Worm (Caenorhabditis elegans) whole organism, young adult: ENCODE data around the gene npp-9.

Experiments
- F23B12.7 ChIP-seq: sonication (generic microtip); optimal IDR thresholded peaks from 2 replicates; lab custom pipeline; 2017; ENCODE audit warnings: missing genetic modification characterization, mild to moderate bottlenecking, missing compliant biosample characterization, antibody characterized with exemption, moderate library complexity; ENCODE audit not compliant: insufficient read depth
- F37B4.10 ChIP-seq: fragments of 200-800 bp; sonication (Bioruptor generic); IDR thresholded peaks from 2 replicates; pipeline ENCODE4 v1.3.6; 2022; ENCODE audit warnings: missing genetic modification characterization, missing compliant biosample characterization
- F49E8.2 ChIP-seq: sonication (generic microtip); optimal IDR thresholded peaks from 3 replicates; lab custom pipeline; 2017; ENCODE audit warnings: missing genetic modification characterization, mild to moderate bottlenecking, missing compliant biosample characterization, antibody characterized with exemption, moderate library complexity; ENCODE audit not compliant: insufficient read depth
- F52B5.7 ChIP-seq: sonication (generic microtip); optimal IDR thresholded peaks from 2 replicates; lab custom pipeline; 2016; ENCODE audit warnings: mild to moderate bottlenecking, missing genetic modification characterization, missing compliant biosample characterization
- F55B11.4 ChIP-seq: sonication (generic microtip); optimal IDR thresholded peaks from 2 replicates; lab custom pipeline; 2016; ENCODE audit warnings: missing compliant biosample characterization, missing genetic modification characterization, borderline replicate concordance; ENCODE audit not compliant: insufficient read depth
- K12H6.12 ChIP-seq: fragments of 200-800 bp; sonication (Bioruptor generic); optimal IDR thresholded peaks from 2 replicates; lab custom pipeline; 2018; ENCODE audit warnings: mild to moderate bottlenecking, missing genetic modification characterization, missing compliant biosample characterization
- T26A5.8 ChIP-seq: sonication (generic microtip); optimal IDR thresholded peaks from 2 replicates; lab custom pipeline; 2016; ENCODE audit warnings: missing genetic modification characterization, missing compliant biosample characterization
- Y56A3A.18 ChIP-seq: fragments of 200-800 bp; sonication (Bioruptor generic); IDR thresholded peaks from 2 replicates; pipeline ENCODE4 v1.3.6; 2022; ENCODE audit warnings: missing genetic modification reagents, missing genetic modification characterization, missing compliant biosample characterization
- Y95B8A.8 ChIP-seq: fragments of 200-800 bp; sonication (Bioruptor generic); IDR thresholded peaks from 2 replicates; pipeline ENCODE4 v1.3.6; 2022; ENCODE audit warnings: missing genetic modification reagents, missing genetic modification characterization, missing compliant biosample characterization
- ZK185.1 ChIP-seq: sonication (generic microtip); optimal IDR thresholded peaks from 2 replicates; lab custom pipeline; 2016; ENCODE audit warnings: mild to moderate bottlenecking, missing genetic modification characterization, missing compliant biosample characterization; ENCODE audit not compliant: poor library complexity, severe bottlenecking
- atf-7 ChIP-seq: sonication (generic microtip); optimal IDR thresholded peaks from 2 replicates; lab custom pipeline; 2017; ENCODE audit warnings: mild to moderate bottlenecking, missing genetic modification characterization, missing compliant biosample characterization
- athp-1 ChIP-seq: sonication (generic microtip); optimal IDR thresholded peaks from 2 replicates; lab custom pipeline; 2017; ENCODE audit warnings: mild to moderate bottlenecking, missing genetic modification characterization, missing compliant biosample characterization
- attf-3 ChIP-seq: fragments of 200-800 bp; sonication (Bioruptor generic); conservative IDR thresholded peaks from 2 replicates; pipeline ENCODE4 v1.3.6; 2022; ENCODE audit warnings: missing genetic modification reagents, missing genetic modification characterization, missing compliant biosample characterization
- ccch-3 ChIP-seq: fragments of 200-800 bp; sonication (Bioruptor generic); optimal IDR thresholded peaks from 2 replicates; lab custom pipeline; 2018; ENCODE audit warnings: mild to moderate bottlenecking, missing genetic modification characterization, missing compliant biosample characterization
- cebp-1 ChIP-seq, 2 experiments: fragments of 200-800 bp in 1 of 2; sonication (Bioruptor generic) in 1 of 2; sonication (generic microtip) in 1 of 2; IDR thresholded peaks in 1 of 2; optimal IDR thresholded peaks in 1 of 2; 2 replicates each; pipeline versions ENCODE4 v1.3.6 to Lab custom; 2017 to 2022; ENCODE audit warnings: missing compliant biosample characterization in 2 of 2, missing genetic modification characterization in 2 of 2, mild to moderate bottlenecking in 1 of 2, missing genetic modification reagents in 1 of 2, moderate library complexity in 1 of 2
- cebp-2 ChIP-seq: fragments of 200-800 bp; sonication (Bioruptor generic); IDR thresholded peaks from 2 replicates; pipeline ENCODE4 v1.3.6; 2022; ENCODE audit warnings: missing genetic modification characterization, missing compliant biosample characterization
- ceh-40 ChIP-seq: fragments of 200-800 bp; sonication (Bioruptor generic); IDR thresholded peaks from 2 replicates; pipeline ENCODE4 v1.3.6; 2022; ENCODE audit warnings: missing genetic modification characterization, missing compliant biosample characterization
- die-1 ChIP-seq: sonication (generic microtip); optimal IDR thresholded peaks from 2 replicates; lab custom pipeline; 2016; ENCODE audit warnings: missing genotype, mild to moderate bottlenecking, missing genetic modification characterization, missing compliant biosample characterization
- dox-1 ChIP-seq: fragments of 200-800 bp; sonication (Bioruptor generic); IDR thresholded peaks from 2 replicates; pipeline ENCODE4 v1.3.6; 2022; ENCODE audit warnings: missing genetic modification reagents, missing genetic modification characterization, missing compliant biosample characterization
- ets-4 ChIP-seq: fragments of 200-800 bp; sonication (Bioruptor generic); optimal IDR thresholded peaks from 2 replicates; lab custom pipeline; 2018; ENCODE audit warnings: mild to moderate bottlenecking, missing genetic modification characterization, missing compliant biosample characterization
- fkh-3 ChIP-seq: sonication (generic microtip); optimal IDR thresholded peaks from 2 replicates; lab custom pipeline; 2016; ENCODE audit warnings: mild to moderate bottlenecking, missing genetic modification characterization, missing compliant biosample characterization
- hmg-1.2 ChIP-seq: fragments of 200-800 bp; sonication (Bioruptor generic); IDR thresholded peaks from 2 replicates; pipeline ENCODE4 v1.3.6; 2022; ENCODE audit warnings: missing genetic modification reagents, missing genetic modification characterization, missing compliant biosample characterization
- hsf-1 ChIP-seq: fragments of 200-800 bp; sonication (Bioruptor generic); IDR thresholded peaks from 2 replicates; pipeline ENCODE4 v1.3.6; 2022; ENCODE audit warnings: missing genetic modification reagents, missing genetic modification characterization, missing compliant biosample characterization
- lag-1 ChIP-seq: fragments of 200-800 bp; sonication (Bioruptor generic); IDR thresholded peaks from 2 replicates; pipeline ENCODE4 v1.3.6; 2022; ENCODE audit warnings: missing genetic modification reagents, missing genetic modification characterization, missing compliant biosample characterization
- let-526 ChIP-seq: fragments of 200-800 bp; sonication (Bioruptor generic); IDR thresholded peaks from 2 replicates; pipeline ENCODE4 v1.3.6; 2022; ENCODE audit warnings: missing genetic modification reagents, missing genetic modification characterization, missing compliant biosample characterization
- lsy-27 ChIP-seq: sonication (generic microtip); optimal IDR thresholded peaks from 2 replicates; lab custom pipeline; 2017; ENCODE audit warnings: missing genetic modification characterization, mild to moderate bottlenecking, missing compliant biosample characterization, antibody characterized with exemption, missing genotype, borderline replicate concordance; ENCODE audit not compliant: insufficient read depth
- madf-10 ChIP-seq: sonication (generic microtip); optimal IDR thresholded peaks from 2 replicates; lab custom pipeline; 2016; ENCODE audit warnings: mild to moderate bottlenecking, missing genetic modification characterization, missing compliant biosample characterization
- madf-3 ChIP-seq: fragments of 200-800 bp; sonication (Bioruptor generic); IDR thresholded peaks from 2 replicates; pipeline ENCODE4 v1.3.6; 2022; ENCODE audit warnings: missing genetic modification reagents, missing genetic modification characterization, missing compliant biosample characterization
- madf-6 ChIP-seq: fragments of 200-800 bp; sonication (Bioruptor generic); IDR thresholded peaks from 2 replicates; pipeline ENCODE4 v1.3.6; 2022; ENCODE audit warnings: missing genetic modification reagents, missing genetic modification characterization, missing compliant biosample characterization
- mxl-1 ChIP-seq: sonication (generic microtip); optimal IDR thresholded peaks from 2 replicates; lab custom pipeline; 2016; ENCODE audit warnings: missing genetic modification characterization, missing compliant biosample characterization
- nfya-1 ChIP-seq: sonication (generic microtip); optimal IDR thresholded peaks from 2 replicates; lab custom pipeline; 2017; ENCODE audit warnings: antibody characterized with exemption, missing compliant biosample characterization, missing genetic modification characterization, borderline replicate concordance; ENCODE audit not compliant: insufficient read depth
- nfya-2 ChIP-seq: fragments of 200-800 bp; sonication (Bioruptor generic); IDR thresholded peaks from 2 replicates; pipeline ENCODE4 v1.3.6; 2022; ENCODE audit warnings: missing genetic modification reagents, missing genetic modification characterization, missing compliant biosample characterization
- nhr-27 ChIP-seq: fragments of 200-800 bp; sonication (Bioruptor generic); optimal IDR thresholded peaks from 2 replicates; lab custom pipeline; 2018; ENCODE audit warnings: mild to moderate bottlenecking, missing genetic modification characterization, moderate library complexity, missing compliant biosample characterization
- nhr-80 ChIP-seq: sonication (generic microtip); optimal IDR thresholded peaks from 2 replicates; lab custom pipeline; 2016; ENCODE audit warnings: missing genetic modification characterization, missing compliant biosample characterization
- nhr-90 ChIP-seq: sonication (generic microtip); optimal IDR thresholded peaks from 2 replicates; lab custom pipeline; 2016; ENCODE audit warnings: missing genotype, mild to moderate bottlenecking, missing genetic modification characterization, missing compliant biosample characterization
- pbrm-1 ChIP-seq: fragments of 200-800 bp; sonication (Bioruptor generic); IDR thresholded peaks from 2 replicates; pipeline ENCODE4 v1.3.6; 2022; ENCODE audit warnings: missing genetic modification reagents, missing genetic modification characterization, missing compliant biosample characterization
- pha-4 ChIP-seq: fragments of 150-350 bp; sonication (generic microtip); optimal IDR thresholded peaks from 2 replicates; lab custom pipeline; 2014; ENCODE audit warnings: missing biosample characterization, missing genetic modification reagents, missing genetic modification characterization
- rcor-1 ChIP-seq: fragments of 200-800 bp; sonication (Bioruptor generic); IDR thresholded peaks from 2 replicates; pipeline ENCODE4 v1.3.6; 2022; ENCODE audit warnings: missing genetic modification reagents, missing genetic modification characterization, missing compliant biosample characterization
- snpc-1.3 ChIP-seq: sonication (generic microtip); optimal IDR thresholded peaks from 2 replicates; lab custom pipeline; 2017; ENCODE audit warnings: missing genetic modification characterization, mild to moderate bottlenecking, missing compliant biosample characterization, antibody characterized with exemption, moderate library complexity, missing genotype, missing genetic modification reagents; ENCODE audit not compliant: insufficient read depth
- somi-1 ChIP-seq: fragments of 200-800 bp; sonication (Bioruptor generic); optimal IDR thresholded peaks from 2 replicates; lab custom pipeline; 2018; ENCODE audit warnings: mild to moderate bottlenecking, missing genetic modification characterization, missing compliant biosample characterization
- tbx-9 ChIP-seq: sonication (generic microtip); optimal IDR thresholded peaks from 2 replicates; lab custom pipeline; 2016; ENCODE audit warnings: borderline replicate concordance, missing genetic modification characterization, inconsistent platforms, missing compliant biosample characterization
- tlf-1 ChIP-seq: fragments of 200-800 bp; sonication (Bioruptor generic); optimal IDR thresholded peaks from 2 replicates; lab custom pipeline; 2018; ENCODE audit warnings: mild to moderate bottlenecking, missing genetic modification characterization, missing compliant biosample characterization
- unc-130 ChIP-seq: sonication (generic microtip); optimal IDR thresholded peaks from 2 replicates; lab custom pipeline; 2016; ENCODE audit warnings: missing genetic modification reagents, missing genetic modification characterization, missing compliant biosample characterization
- unc-62 ChIP-seq: fragments of 150-350 bp; optimal IDR thresholded peaks from 2 replicates; lab custom pipeline; 2014; ENCODE audit warnings: missing biosample characterization, missing genetic modification reagents, missing genetic modification characterization
- zfh-2 ChIP-seq: fragments of 200-800 bp; sonication (Bioruptor generic); conservative IDR thresholded peaks from 2 replicates; pipeline ENCODE4 v1.3.6; 2022; ENCODE audit warnings: missing genetic modification reagents, missing genetic modification characterization, missing compliant biosample characterization
- ztf-25 ChIP-seq: fragments of 200-800 bp; sonication (Bioruptor generic); IDR thresholded peaks from 2 replicates; pipeline ENCODE4 v1.3.6; 2022; ENCODE audit warnings: missing genetic modification reagents, missing genetic modification characterization, missing compliant biosample characterization
- ztf-26 ChIP-seq: sonication (generic microtip); optimal IDR thresholded peaks from 2 replicates; lab custom pipeline; 2017; ENCODE audit warnings: missing genetic modification characterization, missing compliant biosample characterization
- ztf-28 ChIP-seq: fragments of 200-800 bp; sonication (Bioruptor generic); IDR thresholded peaks from 2 replicates; pipeline ENCODE4 v1.3.6; 2022; ENCODE audit warnings: missing genetic modification reagents, missing genetic modification characterization, missing compliant biosample characterization

Gene npp-9

DNA sequence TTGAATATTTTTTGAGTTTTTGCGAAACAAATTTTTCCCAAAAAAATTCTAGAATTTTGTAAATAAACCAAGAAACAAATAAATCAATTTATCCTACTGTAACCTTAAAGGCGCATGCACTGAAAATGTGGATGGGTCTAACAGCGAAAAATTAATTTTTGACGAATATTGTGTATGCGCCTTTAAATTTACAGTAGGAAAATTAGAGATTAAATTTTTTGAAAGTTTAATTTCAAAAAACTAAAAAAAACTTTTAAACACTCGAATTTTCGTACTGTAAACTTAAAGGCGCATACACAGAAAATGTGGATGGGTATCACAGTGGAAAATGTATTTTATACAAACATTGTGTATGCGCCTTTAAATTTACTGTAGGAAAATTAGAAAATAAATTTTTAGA lies 14.1 kb downstream of the npp-9 start:
- TF ChIP-seq hsf-1 (peak; percentile 61), madf-3 (GFP tag; lab: Robert Waterston, UW) (no peak), K12H6.12 (tag; lab: Kevin White, UChicago) (no peak), F55B11.4 (tag; lab: Kevin White, UChicago) (no peak), F23B12.7 (tag; lab: Kevin White, UChicago) (no peak), ztf-26 (tag; lab: Kevin White, UChicago) (no peak), nhr-27 (no peak), unc-62 (GFP tag; lab: Kevin White, UChicago) (no peak), ztf-28 (GFP tag; lab: Robert Waterston, UW) (no peak), F49E8.2 (peak; percentile 85), ceh-40 (no peak), atf-7 (tag; lab: Kevin White, UChicago) (no peak), mxl-1 (tag; lab: Kevin White, UChicago) (no peak), athp-1 (tag; lab: Kevin White, UChicago) (peak; percentile 62), ccch-3 (no peak), die-1 (tag; lab: Kevin White, UChicago) (no peak), lsy-27 (tag; lab: Kevin White, UChicago) (no peak), let-526 (GFP tag; lab: Robert Waterston, UW) (no peak), F37B4.10 (GFP tag; lab: Robert Waterston, UW) (no peak), pbrm-1 (GFP tag; lab: Robert Waterston, UW) (peak; percentile 57; the same call in 1 of the 2 replicates), F52B5.7 (no peak), pha-4 (tag; lab: Kevin White, UChicago) (no peak), cebp-2 (GFP tag; lab: Robert Waterston, UW) (no peak), madf-10 (tag; lab: Kevin White, UChicago) (no peak), somi-1 (GFP tag; lab: Kevin White, UChicago) (no peak), ets-4 (GFP tag; lab: Kevin White, UChicago) (no peak), dox-1 (GFP tag; lab: Robert Waterston, UW) (peak; percentile 22; the same call in 1 of the 2 replicates), nfya-1 (tag; lab: Kevin White, UChicago) (no peak), tlf-1 (peak; percentile 73), attf-3 (GFP tag; lab: Robert Waterston, UW) (no peak), lag-1 (GFP tag; lab: Robert Waterston, UW) (no peak), unc-130 (GFP tag; lab: Kevin White, UChicago) (no peak), Y56A3A.18 (GFP tag; lab: Robert Waterston, UW) (no peak), zfh-2 (no peak), nhr-90 (tag; lab: Kevin White, UChicago) (no peak), ztf-25 (GFP tag; lab: Robert Waterston, UW) (no peak), Y95B8A.8 (GFP tag; lab: Robert Waterston, UW) (0 out of 2 replicates have a peak, but pooled peaks have one; percentile 22), fkh-3 (no peak), madf-6 (GFP tag; lab: Robert Waterston, UW) (peak; percentile 98), cebp-1 (GFP tag; IDR thresholded peaks at IDR 0.05; lab: Robert Waterston, UW) (no peak), cebp-1 (tag; optimal IDR thresholded peaks at IDR 0.05; lab: Kevin White, UChicago) (no peak), rcor-1 (GFP tag; lab: Robert Waterston, UW) (peak; percentile 51), T26A5.8 (tag; lab: Kevin White, UChicago) (no peak), tbx-9 (tag; lab: Kevin White, UChicago) (no peak), ZK185.1 (tag; lab: Kevin White, UChicago) (no peak), hmg-1.2 (GFP tag; lab: Robert Waterston, UW) (peak; percentile 34; the same call in 1 of the 2 replicates), nfya-2 (GFP tag; lab: Robert Waterston, UW) (no peak), nhr-80 (tag; lab: Kevin White, UChicago) (no peak), snpc-1.3 (tag; lab: Kevin White, UChicago) (peak; percentile 28)
